Fruit fly (Drosophila melanogaster): ENCODE measurements around the gene CG34241.
A peak's percentile ranks its signal among the peaks of the same experiment; 100 is the strongest.

The CG34241 gene

DNA sequence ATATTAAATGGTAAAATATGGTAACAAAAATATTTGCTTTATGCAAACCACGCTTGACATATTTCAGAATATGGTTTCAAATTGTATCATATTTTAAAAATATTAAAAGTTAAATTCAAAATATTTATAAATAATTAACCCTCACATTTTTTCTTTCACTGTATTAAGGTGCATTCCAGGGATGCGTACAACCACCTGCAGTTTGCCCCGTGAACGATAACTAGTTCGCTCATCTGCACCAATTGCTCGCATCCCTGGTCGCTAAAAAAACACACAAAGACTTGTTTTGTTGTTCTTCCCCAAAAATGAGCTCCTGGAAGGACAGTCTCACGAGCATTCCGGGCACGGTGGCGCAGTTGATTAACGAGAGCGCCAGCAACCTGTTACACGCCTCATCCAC is 4.1 kb downstream of the CG34241 start, which contains the start of gene DEF8 (continued):
- TF ChIP-seq pnt (GFP tag; optimal IDR thresholded peaks at IDR 0.05) = peak; percentile 19
- peak; percentile 80 for TF ChIP-seq CG18764 (GFP tag; optimal IDR thresholded peaks at IDR 0.05)
- TF ChIP-seq wdn (GFP tag; IDR thresholded peaks at IDR 0.05) = peak; percentile 62
- peak; percentile 77 for TF ChIP-seq Aef1 (GFP tag; IDR thresholded peaks at IDR 0.05)
- TF ChIP-seq CG9876 (GFP tag; optimal IDR thresholded peaks at IDR 0.05) = no peak
- TF ChIP-seq E2f1 (GFP tag; IDR thresholded peaks at IDR 0.05) = peak; percentile 78
- TF ChIP-seq CG18599 (GFP tag; optimal IDR thresholded peaks at IDR 0.05) = peak; percentile 83
- peak; percentile 28 for TF ChIP-seq HLH54F (GFP tag; optimal IDR thresholded peaks at IDR 0.05)
- TF ChIP-seq twi (tag; optimal IDR thresholded peaks at IDR 0.05) = peak; percentile 81
- peak in 1 of 2 experiments; percentile 54 for TF ChIP-seq insv (GFP tag; optimal IDR thresholded peaks at IDR 0.05)
- peak; percentile 64 for TF ChIP-seq Lhr (GFP tag; optimal IDR thresholded peaks at IDR 0.05)
- TF ChIP-seq sug (tag; optimal IDR thresholded peaks at IDR 0.05) = peak; percentile 68
- peak; percentile 26 for TF ChIP-seq shn (GFP tag; optimal IDR thresholded peaks at IDR 0.05)
- peak; percentile 85 for TF ChIP-seq gsb-n (tag; optimal IDR thresholded peaks at IDR 0.05)
- peak; percentile 52; the same call in 1 of the 2 replicates for TF ChIP-seq ara (GFP tag; IDR thresholded peaks at IDR 0.05)
- peak; percentile 92 for TF ChIP-seq CG2712 (tag; optimal IDR thresholded peaks at IDR 0.05)
- peak; percentile 48 for TF ChIP-seq amos (GFP tag; IDR thresholded peaks at IDR 0.05; ENCODE audit: partially characterized antibody)
- TF ChIP-seq Six4 (GFP tag; optimal IDR thresholded peaks at IDR 0.05) = peak; percentile 51
- TF ChIP-seq CG13296 (GFP tag; optimal IDR thresholded peaks at IDR 0.05) = peak; percentile 88
- peak; percentile 83 for TF ChIP-seq CG18619 (GFP tag; optimal IDR thresholded peaks at IDR 0.05)
- TF ChIP-seq CG1792 (GFP tag; optimal IDR thresholded peaks at IDR 0.05) = no peak
- TF ChIP-seq MTF-1 (GFP tag; optimal IDR thresholded peaks at IDR 0.05; ENCODE audit: borderline replicate concordance) = peak; percentile 44
- TF ChIP-seq Fer1 (GFP tag; optimal IDR thresholded peaks at IDR 0.05) = peak; percentile 88
- peak; percentile 92 for TF ChIP-seq CG10979 (tag; optimal IDR thresholded peaks at IDR 0.05)
- peak; percentile 49; the same call in 1 of the 3 replicates for TF ChIP-seq CG3726 (GFP tag; IDR thresholded peaks at IDR 0.05)
- TF ChIP-seq esg (GFP tag; conservative IDR thresholded peaks at IDR 0.05) = peak; percentile 78
- TF ChIP-seq psq (GFP tag; optimal IDR thresholded peaks at IDR 0.05) = peak; percentile 52
- TF ChIP-seq CG17568 (GFP tag; optimal IDR thresholded peaks at IDR 0.05) = no peak
- 0 out of 2 replicates have a peak, but pooled peaks have one; percentile 37 for TF ChIP-seq CG42726 (GFP tag; IDR thresholded peaks at IDR 0.05; ENCODE audit: partially characterized antibody)
- peak; percentile 72 for TF ChIP-seq CG11696 (GFP tag; IDR thresholded peaks at IDR 0.05)
- no peak for TF ChIP-seq ab (GFP tag; optimal IDR thresholded peaks at IDR 0.05)
- peak; percentile 62 for TF ChIP-seq CG11247 (GFP tag; IDR thresholded peaks at IDR 0.05)
- TF ChIP-seq Doc3 (GFP tag; IDR thresholded peaks at IDR 0.05; ENCODE audit: partially characterized antibody) = no peak
- peak; percentile 83 for TF ChIP-seq dmrt99B (tag; optimal IDR thresholded peaks at IDR 0.05)
- TF ChIP-seq CG15479 (GFP tag; optimal IDR thresholded peaks at IDR 0.05) = no peak
- peak; percentile 39 for TF ChIP-seq BEAF-32 (GFP tag; optimal IDR thresholded peaks at IDR 0.05)
- peak in 1 of 2 experiments; percentile 93 for TF ChIP-seq bsh (GFP tag; optimal IDR thresholded peaks at IDR 0.05)
- no peak for TF ChIP-seq Side (GFP tag; optimal IDR thresholded peaks at IDR 0.05)
- TF ChIP-seq Eip74EF (GFP tag; optimal IDR thresholded peaks at IDR 0.05) = no peak
- no peak for TF ChIP-seq D (optimal IDR thresholded peaks at IDR 0.05)
- peak; percentile 75 for TF ChIP-seq D (GFP tag; optimal IDR thresholded peaks at IDR 0.05)
- no peak for TF ChIP-seq pfk (GFP tag; optimal IDR thresholded peaks at IDR 0.05)
- TF ChIP-seq hkb (optimal IDR thresholded peaks at IDR 0.05) = no peak
- peak; percentile 89 for TF ChIP-seq hkb (GFP tag; IDR thresholded peaks at IDR 0.05)
- TF ChIP-seq CG7839 (tag; optimal IDR thresholded peaks at IDR 0.05) = peak; percentile 87
- peak; percentile 45 for TF ChIP-seq CG16863 (GFP tag; optimal IDR thresholded peaks at IDR 0.05)
- peak; percentile 45 for TF ChIP-seq CG1647 (GFP tag; optimal IDR thresholded peaks at IDR 0.05)
- TF ChIP-seq Dfd (GFP tag; optimal IDR thresholded peaks at IDR 0.05) = no peak
- no peak for TF ChIP-seq grn (GFP tag; optimal IDR thresholded peaks at IDR 0.05)
- peak; percentile 55; the same call in 2 of the 3 replicates for TF ChIP-seq Mrtf (GFP tag; IDR thresholded peaks at IDR 0.05)
- no peak for TF ChIP-seq sr (GFP tag; IDR thresholded peaks at IDR 0.05)
